Fruit fly (Drosophila melanogaster): ENCODE results near the gene Pgk.

Pgk gene

DNA sequence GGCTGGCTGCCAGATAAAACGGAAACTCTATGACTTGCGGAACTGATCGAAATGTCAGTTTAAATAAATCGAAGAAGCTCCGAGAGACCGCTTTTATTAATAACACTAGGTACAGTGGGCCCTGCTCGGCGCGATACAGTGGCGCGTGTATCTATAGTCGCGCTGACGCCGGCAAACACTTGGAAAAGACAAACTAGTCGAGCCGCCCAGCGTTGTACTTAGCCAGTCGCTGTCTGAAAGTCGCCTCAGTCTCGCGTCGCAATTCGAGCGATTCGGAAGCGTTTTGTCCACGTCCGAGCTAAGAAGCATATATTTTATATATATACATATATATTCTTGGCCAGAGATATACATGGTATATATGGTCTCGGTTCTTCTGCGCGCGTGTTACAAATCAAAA, 23.0 kb downstream of the Pgk start (continued):
- TF ChIP-seq twi (tag; optimal IDR thresholded peaks at IDR 0.05): no peak
- no peak for TF ChIP-seq CG2889 (GFP tag; IDR thresholded peaks at IDR 0.05)
- TF ChIP-seq Hmr (GFP tag; optimal IDR thresholded peaks at IDR 0.05): peak; percentile 61
- TF ChIP-seq Scr (GFP tag; IDR thresholded peaks at IDR 0.05; ENCODE audit: partially characterized antibody): no peak
- TF ChIP-seq CG12219 (GFP tag; optimal IDR thresholded peaks at IDR 0.05): no peak
- TF ChIP-seq Oli (tag; optimal IDR thresholded peaks at IDR 0.05): peak; percentile 16
- TF ChIP-seq Xrp1 (GFP tag; IDR thresholded peaks at IDR 0.05): 0 out of 2 replicates have a peak, but pooled peaks have one; percentile 29
- peak; percentile 68 for TF ChIP-seq Drgx (GFP tag; IDR thresholded peaks at IDR 0.05)
- TF ChIP-seq CG12659 (GFP tag; optimal IDR thresholded peaks at IDR 0.05): peak; percentile 24
- peak; percentile 43 for TF ChIP-seq CG17359 (tag; optimal IDR thresholded peaks at IDR 0.05)
- peak; percentile 54 for TF ChIP-seq CG13894 (tag; optimal IDR thresholded peaks at IDR 0.05)
- no peak for TF ChIP-seq kay (GFP tag; optimal IDR thresholded peaks at IDR 0.05)
- peak; percentile 25 for TF ChIP-seq CG17385 (GFP tag; optimal IDR thresholded peaks at IDR 0.05)
- peak; percentile 31 for TF ChIP-seq CG13424 (tag; optimal IDR thresholded peaks at IDR 0.05)
- no peak for TF ChIP-seq chn (GFP tag; optimal IDR thresholded peaks at IDR 0.05)
- peak; percentile 9 for TF ChIP-seq Blimp-1 (GFP tag; optimal IDR thresholded peaks at IDR 0.05)
- TF ChIP-seq CG9817 (tag; optimal IDR thresholded peaks at IDR 0.05): peak; percentile 49
- TF ChIP-seq grn (GFP tag; optimal IDR thresholded peaks at IDR 0.05): no peak
- no peak for TF ChIP-seq p53 (GFP tag; optimal IDR thresholded peaks at IDR 0.05)
- TF ChIP-seq unc-4 (GFP tag; IDR thresholded peaks at IDR 0.05; ENCODE audit: partially characterized antibody): no peak
- peak; percentile 65; the same call in 1 of the 4 replicates for TF ChIP-seq chinmo (GFP tag; IDR thresholded peaks at IDR 0.05; ENCODE audit: partially characterized antibody)
- no peak for TF ChIP-seq ham (GFP tag; IDR thresholded peaks at IDR 0.05)
- no peak for TF ChIP-seq CoRest (tag; optimal IDR thresholded peaks at IDR 0.05)
- peak; percentile 10 for TF ChIP-seq Sox102F (GFP tag; optimal IDR thresholded peaks at IDR 0.05)
- TF ChIP-seq knrl (GFP tag; IDR thresholded peaks at IDR 0.05; ENCODE audit: partially characterized antibody): no peak
- TF ChIP-seq nerfin-1 (tag; optimal IDR thresholded peaks at IDR 0.05): no peak
- TF ChIP-seq tgo (GFP tag; IDR thresholded peaks at IDR 0.05): peak; percentile 34; the same call in 2 of the 3 replicates
- no peak for TF ChIP-seq CG4707 (GFP tag; optimal IDR thresholded peaks at IDR 0.05)
- TF ChIP-seq Rfx (GFP tag; IDR thresholded peaks at IDR 0.05): peak; percentile 88
- TF ChIP-seq CG10274 (GFP tag; optimal IDR thresholded peaks at IDR 0.05): peak; percentile 49
- peak; percentile 51 for TF ChIP-seq caup (GFP tag; optimal IDR thresholded peaks at IDR 0.05; ENCODE audit: severe bottlenecking)
- no peak for TF ChIP-seq da (GFP tag; optimal IDR thresholded peaks at IDR 0.05)
- peak; percentile 42 for TF ChIP-seq lilli (GFP tag; optimal IDR thresholded peaks at IDR 0.05)
- TF ChIP-seq CG6272 (GFP tag; IDR thresholded peaks at IDR 0.05): 0 out of 2 replicates have a peak, but pooled peaks have one; percentile 10
- TF ChIP-seq CG11247 (GFP tag; IDR thresholded peaks at IDR 0.05): peak; percentile 59
- peak; percentile 1 to 61 for TF ChIP-seq dpn (GFP tag; optimal IDR thresholded peaks at IDR 0.05)
- TF ChIP-seq gem (tag; optimal IDR thresholded peaks at IDR 0.05): peak; percentile 41
- no peak for TF ChIP-seq slou (GFP tag; optimal IDR thresholded peaks at IDR 0.05)
- peak; percentile 74 for TF ChIP-seq lab (GFP tag; optimal IDR thresholded peaks at IDR 0.05)
- TF ChIP-seq CG32532 (GFP tag; IDR thresholded peaks at IDR 0.05): peak; percentile 86
- TF ChIP-seq Ptx1 (GFP tag; IDR thresholded peaks at IDR 0.05): peak; percentile 30; the same call in 1 of the 2 replicates
- TF ChIP-seq Meics (GFP tag; optimal IDR thresholded peaks at IDR 0.05): peak; percentile 73
- peak; percentile 6 for TF ChIP-seq CG1603 (tag; optimal IDR thresholded peaks at IDR 0.05)
- TF ChIP-seq Med (GFP tag): peak; percentile 91
- TF ChIP-seq disco-r (GFP tag; optimal IDR thresholded peaks at IDR 0.05): no peak
- TF ChIP-seq Sox100B (GFP tag; optimal IDR thresholded peaks at IDR 0.05): no peak
- no peak for TF ChIP-seq Myb (GFP tag; optimal IDR thresholded peaks at IDR 0.05)
- TF ChIP-seq sens (GFP tag): peak; percentile 70
- TF ChIP-seq row (GFP tag; IDR thresholded peaks at IDR 0.05): peak; percentile 73
- TF ChIP-seq CG18599 (GFP tag; optimal IDR thresholded peaks at IDR 0.05): peak; percentile 68
